Worm (Caenorhabditis elegans) whole organism, L3 larva: ENCODE measurements around the gene srw-57.

ENCODE experiments used
- ceh-82 ChIP-seq: fragments of 150-350 bp; optimal IDR thresholded peaks from 2 replicates; lab custom pipeline; 2014; ENCODE audit warnings: missing biosample characterization, missing genetic modification characterization
- ceh-9 ChIP-seq: sonication (generic microtip); optimal IDR thresholded peaks from 2 replicates; lab custom pipeline; 2018; ENCODE audit warnings: missing biosample characterization, missing genetic modification characterization
- fkh-10 ChIP-seq: sonication (generic microtip); optimal IDR thresholded peaks from 2 replicates; lab custom pipeline; 2017; ENCODE audit warnings: missing biosample characterization, missing genetic modification reagents, missing genetic modification characterization
- fkh-2 ChIP-seq: fragments of 150-350 bp; optimal IDR thresholded peaks from 2 replicates; lab custom pipeline; 2014; ENCODE audit warnings: missing biosample characterization, missing genetic modification reagents, missing genetic modification characterization
- lin-39 ChIP-seq: fragments of 150-350 bp; optimal IDR thresholded peaks from 2 replicates; lab custom pipeline; 2018; ENCODE audit warnings: missing biosample characterization, missing genetic modification reagents, missing genetic modification characterization
- nhr-237 ChIP-seq: fragments of 150-350 bp; optimal IDR thresholded peaks from 2 replicates; lab custom pipeline; 2014; ENCODE audit warnings: missing biosample characterization, missing genetic modification characterization
- nhr-28 ChIP-seq: fragments of 150-350 bp; optimal IDR thresholded peaks from 2 replicates; lab custom pipeline; 2014; ENCODE audit warnings: missing biosample characterization, missing genetic modification characterization
- sea-2 ChIP-seq: fragments of 150-350 bp; sonication (generic microtip); optimal IDR thresholded peaks from 4 replicates; lab custom pipeline; 2014; ENCODE audit warnings: missing biosample characterization, missing genetic modification reagents, missing genetic modification characterization
- unc-62 ChIP-seq: fragments of 150-350 bp; sonication (generic microtip); optimal IDR thresholded peaks from 4 replicates; lab custom pipeline; 2014; ENCODE audit warnings: missing biosample characterization, missing genetic modification reagents, missing genetic modification characterization
- zag-1 ChIP-seq: fragments of 150-350 bp; optimal IDR thresholded peaks from 2 replicates; lab custom pipeline; 2014; ENCODE audit warnings: missing biosample characterization, missing genetic modification characterization
- ztf-4 ChIP-seq: fragments of 150-350 bp; optimal IDR thresholded peaks from 2 replicates; lab custom pipeline; 2014; ENCODE audit warnings: missing biosample characterization, missing genetic modification characterization

DNA sequence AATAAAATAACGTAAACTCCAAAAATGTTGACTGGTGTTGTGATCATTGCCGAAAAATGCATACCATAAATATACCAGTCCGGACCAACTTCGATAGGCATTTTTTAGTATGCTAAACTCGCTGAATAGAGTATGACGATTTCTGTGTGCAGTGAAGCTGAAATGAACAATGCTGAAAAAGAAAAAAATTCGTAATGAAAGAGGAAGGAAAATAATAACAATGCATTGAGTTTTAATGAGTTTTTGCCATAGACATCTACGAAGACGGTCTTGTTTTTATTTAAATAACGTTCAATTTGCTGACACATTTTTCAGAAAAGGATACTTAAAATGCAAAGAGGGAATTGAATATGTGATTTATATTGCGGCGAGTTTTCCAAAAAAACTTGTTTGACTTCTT is 12.7 kb upstream of the srw-57 start, which contains the start of gene sri-1:
- TF ChIP-seq ceh-9 (tag; lab: Kevin White, UChicago) (no peak), zag-1 (tag; lab: Kevin White, UChicago) (no peak), fkh-2 (tag; lab: Kevin White, UChicago) (no peak), unc-62 (GFP tag; lab: Kevin White, UChicago) (no peak), ceh-82 (tag; lab: Kevin White, UChicago) (no peak), lin-39 (tag; lab: Kevin White, UChicago) (no peak), fkh-10 (GFP tag; lab: Kevin White, UChicago) (no peak), nhr-237 (no peak), sea-2 (GFP tag; lab: Kevin White, UChicago) (no peak), nhr-28 (tag; lab: Kevin White, UChicago) (no peak), ztf-4 (tag; lab: Kevin White, UChicago) (no peak)
